Worm (Caenorhabditis elegans): ENCODE data around the gene ugt-22.

ce11 chrIV:13666849-13667430, 27.9 kb downstream of the ugt-22 start, which contains the start of gene fbxa-215:
- no peak for TF ChIP-seq ama-1 (optimal IDR thresholded peaks at IDR 0.05)
- TF ChIP-seq fos-1 (tag; optimal IDR thresholded peaks at IDR 0.05) = no peak
- no peak for TF ChIP-seq unc-62 (GFP tag; optimal IDR thresholded peaks at IDR 0.05)
- TF ChIP-seq ceh-9 (tag; optimal IDR thresholded peaks at IDR 0.05) = no peak
- no peak for TF ChIP-seq ceh-82 (tag; optimal IDR thresholded peaks at IDR 0.05)
- TF ChIP-seq nhr-25 (tag; optimal IDR thresholded peaks at IDR 0.05) = no peak
- no peak for TF ChIP-seq tbx-2 (tag; optimal IDR thresholded peaks at IDR 0.05)
- TF ChIP-seq nfya-1 (tag; optimal IDR thresholded peaks at IDR 0.05; ENCODE audit: insufficient read depth) = no peak
- no peak for TF ChIP-seq unc-39 (tag; optimal IDR thresholded peaks at IDR 0.05)
- TF ChIP-seq snpc-4 (tag; optimal IDR thresholded peaks at IDR 0.05) = no peak
- no peak for TF ChIP-seq ztf-11 (tag; optimal IDR thresholded peaks at IDR 0.05)
- no peak for TF ChIP-seq fkh-10 (GFP tag; optimal IDR thresholded peaks at IDR 0.05)
- TF ChIP-seq ZK546.5 (tag; optimal IDR thresholded peaks at IDR 0.05) = no peak
- TF ChIP-seq nhr-23 (tag; optimal IDR thresholded peaks at IDR 0.05) = no peak
